Worm (Caenorhabditis elegans): ENCODE data around the gene nspc-19.

nspc-19 gene

DNA sequence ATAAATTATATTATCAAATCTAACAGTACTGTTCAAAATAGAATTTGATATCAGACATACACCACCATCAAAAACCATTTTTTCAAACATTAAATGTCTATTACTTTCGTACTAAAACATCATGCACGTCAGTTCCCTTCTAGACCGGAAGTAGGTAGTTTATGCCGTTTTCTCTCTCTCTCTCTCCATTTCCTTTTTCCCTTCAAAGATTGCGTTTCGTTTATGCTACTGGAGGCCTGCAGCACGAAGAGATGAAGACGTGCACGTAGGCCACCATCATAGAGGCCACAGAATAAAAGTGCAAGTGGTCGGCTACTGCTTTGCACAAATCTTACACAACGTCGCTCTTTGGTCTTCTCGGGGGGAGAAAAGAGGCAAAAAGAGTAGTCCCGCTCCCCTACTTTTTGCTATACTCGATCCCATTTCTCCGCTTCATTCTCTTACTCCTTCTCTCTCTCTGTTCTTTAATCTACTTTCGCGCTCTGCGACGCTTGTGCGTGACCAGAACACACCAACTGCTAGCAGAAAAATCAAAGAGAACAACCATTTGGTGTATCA is 33.0 kb downstream of the nspc-19 start (continued):
- TF ChIP-seq rpc-1 (optimal IDR thresholded peaks at IDR 0.05) = no peak
- no peak for TF ChIP-seq rpc-1 (tag; optimal IDR thresholded peaks at IDR 0.05)
- no peak for TF ChIP-seq ztf-26 (tag; optimal IDR thresholded peaks at IDR 0.05)
- TF ChIP-seq K11D2.4 (GFP tag; IDR thresholded peaks at IDR 0.05) = 0 out of 2 replicates have a peak, but pooled peaks have one; percentile 61
- no peak for TF ChIP-seq hmg-20 (GFP tag; IDR thresholded peaks at IDR 0.05)
- no peak for TF ChIP-seq tlf-1 (GFP tag; optimal IDR thresholded peaks at IDR 0.05)
- TF ChIP-seq rcor-1 (GFP tag; IDR thresholded peaks at IDR 0.05) = peak; percentile 32; the same call in 1 of the 2 replicates
- TF ChIP-seq Y53G8AR.9 (GFP tag; conservative IDR thresholded peaks at IDR 0.05) = peak; percentile 63
- peak; percentile 14; the same call in 1 of the 2 replicates for TF ChIP-seq lin-26 (GFP tag; IDR thresholded peaks at IDR 0.05)
- TF ChIP-seq F57A8.1 (GFP tag; optimal IDR thresholded peaks at IDR 0.05) = no peak
- peak; percentile 36; the same call in 1 of the 2 replicates for TF ChIP-seq mcd-1 (GFP tag; IDR thresholded peaks at IDR 0.05)
- TF ChIP-seq pbrm-1 (GFP tag; IDR thresholded peaks at IDR 0.05) = peak; percentile 23; the same call in 1 of the 2 replicates
- TF ChIP-seq F52B5.7 (tag; optimal IDR thresholded peaks at IDR 0.05) = no peak
- TF ChIP-seq F49E8.2 (tag; optimal IDR thresholded peaks at IDR 0.05; ENCODE audit: insufficient read depth) = no peak
- no peak for TF ChIP-seq ZK185.1 (tag; optimal IDR thresholded peaks at IDR 0.05; ENCODE audit: poor library complexity, severe bottlenecking)
- peak; percentile 49 for TF ChIP-seq lin-40 (tag; optimal IDR thresholded peaks at IDR 0.05)
- TF ChIP-seq attf-3 (GFP tag; conservative IDR thresholded peaks at IDR 0.05) = no peak
- TF ChIP-seq lag-1 (GFP tag; IDR thresholded peaks at IDR 0.05) = no peak
- TF ChIP-seq C17E4.6 (GFP tag; IDR thresholded peaks at IDR 0.05) = no peak
- TF ChIP-seq Y67H2A.10 (GFP tag; conservative IDR thresholded peaks at IDR 0.05) = no peak
- no peak for TF ChIP-seq unc-130 (GFP tag; optimal IDR thresholded peaks at IDR 0.05)
- no peak for TF ChIP-seq ceh-40 (GFP tag; IDR thresholded peaks at IDR 0.05)
- no peak for TF ChIP-seq mes-4 (tag; optimal IDR thresholded peaks at IDR 0.05)
- TF ChIP-seq ccch-3 (GFP tag; optimal IDR thresholded peaks at IDR 0.05) = no peak
- TF ChIP-seq nfyb-1 (GFP tag; IDR thresholded peaks at IDR 0.05) = no peak
- TF ChIP-seq hsf-1 (GFP tag; IDR thresholded peaks at IDR 0.05) = no peak
- TF ChIP-seq gei-17 (GFP tag; optimal IDR thresholded peaks at IDR 0.05) = no peak
- TF ChIP-seq hmg-1.2 (GFP tag; IDR thresholded peaks at IDR 0.05) = no peak; the same call in 1 of the 2 replicates

DNA sequence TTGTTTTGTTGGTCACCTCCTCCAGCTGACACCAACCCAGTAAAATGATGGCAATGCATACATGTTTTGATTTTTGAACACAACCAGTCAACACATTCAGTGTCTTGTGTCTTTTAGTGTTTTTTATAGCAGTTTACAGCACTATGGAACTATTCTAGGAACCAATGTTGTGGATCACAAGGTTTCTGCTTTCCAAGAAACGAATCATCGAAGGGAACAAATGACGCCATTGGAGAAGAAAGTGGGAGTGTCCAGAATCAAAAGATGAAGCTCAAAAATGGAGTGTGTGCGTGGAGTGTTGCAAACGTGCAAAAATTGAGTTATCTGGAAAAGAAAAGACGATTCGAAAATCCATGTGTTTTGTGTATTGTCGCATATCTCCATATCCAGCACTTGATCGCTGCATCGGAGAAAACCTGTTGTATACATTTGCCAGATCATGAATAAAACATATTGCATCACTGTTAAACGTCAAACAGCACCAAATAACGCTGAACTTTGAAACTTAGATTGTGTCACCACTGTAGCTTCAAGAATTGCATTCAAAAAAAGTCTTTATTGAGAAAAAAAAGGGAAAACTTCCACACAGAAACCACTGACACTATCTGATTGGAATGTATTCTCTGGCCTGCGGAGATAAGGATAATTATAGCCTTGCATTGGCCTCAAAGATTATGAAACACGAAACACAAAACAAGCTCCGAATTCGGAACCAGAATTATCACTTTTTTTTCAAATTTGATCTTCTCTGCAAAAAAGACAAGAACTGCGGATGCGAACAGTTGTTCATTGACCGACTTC is 34.0 kb downstream of the nspc-19 start:
- TF ChIP-seq ceh-27 (GFP tag; optimal IDR thresholded peaks at IDR 0.05) = peak; percentile 10
- TF ChIP-seq rpc-1 (optimal IDR thresholded peaks at IDR 0.05) = no peak
- TF ChIP-seq rpc-1 (tag; optimal IDR thresholded peaks at IDR 0.05) = no peak
- TF ChIP-seq akir-1 (GFP tag; optimal IDR thresholded peaks at IDR 0.05) = no peak
- peak; percentile 21 for TF ChIP-seq K12H6.12 (tag; optimal IDR thresholded peaks at IDR 0.05)
- peak; percentile 90 for TF ChIP-seq atf-7 (tag; optimal IDR thresholded peaks at IDR 0.05)
- TF ChIP-seq mxl-1 (tag; optimal IDR thresholded peaks at IDR 0.05) = no peak
- TF ChIP-seq pbrm-1 (GFP tag; IDR thresholded peaks at IDR 0.05) = peak; percentile 30; the same call in 1 of the 2 replicates
- TF ChIP-seq mcd-1 (GFP tag; IDR thresholded peaks at IDR 0.05) = peak; percentile 8; the same call in 1 of the 2 replicates
- TF ChIP-seq lin-40 (tag; optimal IDR thresholded peaks at IDR 0.05) = peak; percentile 58
- no peak for TF ChIP-seq let-607 (tag; optimal IDR thresholded peaks at IDR 0.05)
- TF ChIP-seq egl-18 (GFP tag; IDR thresholded peaks at IDR 0.05) = 0 out of 2 replicates have a peak, but pooled peaks have one; percentile 10
- peak; percentile 33 for TF ChIP-seq nhr-80 (tag; optimal IDR thresholded peaks at IDR 0.05)
- TF ChIP-seq aptf-3 (GFP tag; IDR thresholded peaks at IDR 0.05) = no peak
- TF ChIP-seq F55B11.4 (tag; optimal IDR thresholded peaks at IDR 0.05; ENCODE audit: borderline replicate concordance, insufficient read depth) = no peak
- peak; percentile 1 for TF ChIP-seq madf-10 (tag; optimal IDR thresholded peaks at IDR 0.05)
- peak; percentile 48; the same call in 1 of the 2 replicates for TF ChIP-seq ekl-4 (GFP tag; IDR thresholded peaks at IDR 0.05)
- no peak for TF ChIP-seq mes-4 (tag; optimal IDR thresholded peaks at IDR 0.05)
- TF ChIP-seq chd-7 (tag; optimal IDR thresholded peaks at IDR 0.05) = peak; percentile 58
- TF ChIP-seq cebp-1 (GFP tag; IDR thresholded peaks at IDR 0.05) = 0 out of 2 replicates have a peak, but pooled peaks have one; percentile 9
- no peak for TF ChIP-seq cebp-1 (tag; optimal IDR thresholded peaks at IDR 0.05)
- TF ChIP-seq K11D2.4 (GFP tag; IDR thresholded peaks at IDR 0.05) = 0 out of 2 replicates have a peak, but pooled peaks have one; percentile 36
- peak in 1 of 3 experiments; percentile 63 for TF ChIP-seq lin-35 (GFP tag; optimal IDR thresholded peaks at IDR 0.05)
- TF ChIP-seq somi-1 (GFP tag; optimal IDR thresholded peaks at IDR 0.05) = peak; percentile 25
